Worm (Caenorhabditis elegans) whole organism, young adult: ENCODE results near the gene F54F2.14.

Experiments used
- B0261.1 ChIP-seq: sonication (generic microtip); optimal IDR thresholded peaks from 2 replicates; lab custom pipeline; 2016; ENCODE audit warnings: mild to moderate bottlenecking, missing genetic modification characterization, moderate library complexity, missing compliant biosample characterization
- C06A6.2 ChIP-seq: fragments of 200-800 bp; sonication (Bioruptor generic); conservative IDR thresholded peaks from 2 replicates; pipeline ENCODE4 v1.3.6; 2022; ENCODE audit warnings: missing genetic modification characterization, missing compliant biosample characterization
- D2030.7 ChIP-seq: fragments of 200-800 bp; sonication (Bioruptor generic); IDR thresholded peaks from 2 replicates; pipeline ENCODE4 v1.3.6; 2022; ENCODE audit warnings: missing genetic modification reagents, missing genetic modification characterization, missing compliant biosample characterization
- F23B12.7 ChIP-seq: sonication (generic microtip); optimal IDR thresholded peaks from 2 replicates; lab custom pipeline; 2017; ENCODE audit warnings: missing genetic modification characterization, mild to moderate bottlenecking, missing compliant biosample characterization, antibody characterized with exemption, moderate library complexity; ENCODE audit not compliant: insufficient read depth
- F39B2.1 ChIP-seq: fragments of 200-800 bp; sonication (Bioruptor generic); IDR thresholded peaks from 2 replicates; pipeline ENCODE4 v1.3.6; 2022; ENCODE audit warnings: missing genetic modification reagents, missing genetic modification characterization, missing compliant biosample characterization
- T07F8.4 ChIP-seq: sonication (generic microtip); optimal IDR thresholded peaks from 2 replicates; lab custom pipeline; 2016; ENCODE audit warnings: mild to moderate bottlenecking, missing genetic modification characterization, moderate library complexity, missing compliant biosample characterization
- T26A5.8 ChIP-seq: sonication (generic microtip); optimal IDR thresholded peaks from 2 replicates; lab custom pipeline; 2016; ENCODE audit warnings: missing genetic modification characterization, missing compliant biosample characterization
- Y53G8AR.9 ChIP-seq: fragments of 200-800 bp; sonication (Bioruptor generic); conservative IDR thresholded peaks from 2 replicates; pipeline ENCODE4 v1.3.6; 2022; ENCODE audit warnings: missing genetic modification reagents, missing genetic modification characterization, missing compliant biosample characterization
- Y67H2A.10 ChIP-seq: fragments of 200-800 bp; sonication (Bioruptor generic); conservative IDR thresholded peaks from 2 replicates; pipeline ENCODE4 v1.3.6; 2022; ENCODE audit warnings: missing genetic modification reagents, missing genetic modification characterization, missing compliant biosample characterization
- akir-1 ChIP-seq: fragments of 200-800 bp; sonication (Bioruptor generic); optimal IDR thresholded peaks from 2 replicates; lab custom pipeline; 2018; ENCODE audit warnings: mild to moderate bottlenecking, missing genetic modification characterization, moderate library complexity, missing compliant biosample characterization
- atf-7 ChIP-seq: sonication (generic microtip); optimal IDR thresholded peaks from 2 replicates; lab custom pipeline; 2017; ENCODE audit warnings: mild to moderate bottlenecking, missing genetic modification characterization, missing compliant biosample characterization
- athp-1 ChIP-seq: sonication (generic microtip); optimal IDR thresholded peaks from 2 replicates; lab custom pipeline; 2017; ENCODE audit warnings: mild to moderate bottlenecking, missing genetic modification characterization, missing compliant biosample characterization
- attf-5 ChIP-seq: fragments of 200-800 bp; sonication (Bioruptor generic); optimal IDR thresholded peaks from 2 replicates; lab custom pipeline; 2018; ENCODE audit warnings: mild to moderate bottlenecking, missing genetic modification characterization, missing compliant biosample characterization
- attf-6 ChIP-seq: fragments of 200-800 bp; sonication (Bioruptor generic); IDR thresholded peaks from 2 replicates; pipeline ENCODE4 v1.3.6; 2022; ENCODE audit warnings: missing genetic modification reagents, missing genetic modification characterization, missing compliant biosample characterization
- cebp-1 ChIP-seq, 2 experiments: fragments of 200-800 bp in 1 of 2; sonication (Bioruptor generic) in 1 of 2; sonication (generic microtip) in 1 of 2; IDR thresholded peaks in 1 of 2; optimal IDR thresholded peaks in 1 of 2; 2 replicates each; pipeline versions ENCODE4 v1.3.6 to Lab custom; 2017 to 2022; ENCODE audit warnings: missing compliant biosample characterization in 2 of 2, missing genetic modification characterization in 2 of 2, mild to moderate bottlenecking in 1 of 2, missing genetic modification reagents in 1 of 2, moderate library complexity in 1 of 2
- ceh-27 ChIP-seq: fragments of 200-800 bp; sonication (Bioruptor generic); optimal IDR thresholded peaks from 2 replicates; lab custom pipeline; 2018; ENCODE audit warnings: mild to moderate bottlenecking, missing genetic modification characterization, moderate library complexity, missing compliant biosample characterization
- ceh-58 ChIP-seq: fragments of 200-800 bp; sonication (Bioruptor generic); IDR thresholded peaks from 2 replicates; pipeline ENCODE4 v1.3.6; 2022; ENCODE audit warnings: missing genetic modification characterization, missing compliant biosample characterization
- ceh-79 ChIP-seq: sonication (generic microtip); optimal IDR thresholded peaks from 2 replicates; lab custom pipeline; 2017; ENCODE audit warnings: mild to moderate bottlenecking, missing genetic modification characterization, missing compliant biosample characterization
- chd-7 ChIP-seq: sonication (generic microtip); optimal IDR thresholded peaks from 2 replicates; lab custom pipeline; 2016; ENCODE audit warnings: mild to moderate bottlenecking, missing genetic modification characterization, moderate library complexity, missing compliant biosample characterization
- die-1 ChIP-seq: sonication (generic microtip); optimal IDR thresholded peaks from 2 replicates; lab custom pipeline; 2016; ENCODE audit warnings: missing genotype, mild to moderate bottlenecking, missing genetic modification characterization, missing compliant biosample characterization
- dox-1 ChIP-seq: fragments of 200-800 bp; sonication (Bioruptor generic); IDR thresholded peaks from 2 replicates; pipeline ENCODE4 v1.3.6; 2022; ENCODE audit warnings: missing genetic modification reagents, missing genetic modification characterization, missing compliant biosample characterization
- dpff-1 ChIP-seq: sonication (generic microtip); optimal IDR thresholded peaks from 2 replicates; lab custom pipeline; 2017; ENCODE audit warnings: mild to moderate bottlenecking, missing genetic modification characterization, missing compliant biosample characterization
- efl-1 ChIP-seq: fragments of 150-350 bp; optimal IDR thresholded peaks from 2 replicates; lab custom pipeline; 2014; ENCODE audit warnings: missing biosample characterization, missing genetic modification reagents, missing genetic modification characterization
- egl-18 ChIP-seq: fragments of 200-800 bp; sonication (Bioruptor generic); IDR thresholded peaks from 2 replicates; pipeline ENCODE4 v1.3.6; 2022; ENCODE audit warnings: missing genetic modification reagents, missing genetic modification characterization, missing compliant biosample characterization
- egrh-3 ChIP-seq: fragments of 200-800 bp; sonication (Bioruptor generic); IDR thresholded peaks from 2 replicates; pipeline ENCODE4 v1.3.6; 2022; ENCODE audit warnings: missing genetic modification reagents, missing genetic modification characterization, missing compliant biosample characterization
- gei-17 ChIP-seq: fragments of 200-800 bp; sonication (Bioruptor generic); optimal IDR thresholded peaks from 2 replicates; lab custom pipeline; 2018; ENCODE audit warnings: mild to moderate bottlenecking, missing genetic modification characterization, missing compliant biosample characterization
- hlh-26 ChIP-seq: fragments of 200-800 bp; sonication (Bioruptor generic); conservative IDR thresholded peaks from 2 replicates; pipeline ENCODE4 v1.3.6; 2022; ENCODE audit warnings: missing genetic modification reagents, missing genetic modification characterization, missing compliant biosample characterization
- hsf-1 ChIP-seq: fragments of 200-800 bp; sonication (Bioruptor generic); IDR thresholded peaks from 2 replicates; pipeline ENCODE4 v1.3.6; 2022; ENCODE audit warnings: missing genetic modification reagents, missing genetic modification characterization, missing compliant biosample characterization
- lag-1 ChIP-seq: fragments of 200-800 bp; sonication (Bioruptor generic); IDR thresholded peaks from 2 replicates; pipeline ENCODE4 v1.3.6; 2022; ENCODE audit warnings: missing genetic modification reagents, missing genetic modification characterization, missing compliant biosample characterization
- lin-35 ChIP-seq, 3 experiments: fragments of 150-350 bp in 2 of 3; sonication (generic microtip) in 1 of 3; optimal IDR thresholded peaks; 2 replicates each; lab custom pipeline; 2014 to 2018; ENCODE audit warnings: missing biosample characterization in 3 of 3, missing genetic modification characterization in 3 of 3, missing genetic modification reagents in 3 of 3
- madf-8 ChIP-seq: fragments of 200-800 bp; sonication (Bioruptor generic); conservative IDR thresholded peaks from 2 replicates; pipeline ENCODE4 v1.3.6; 2022; ENCODE audit warnings: missing genetic modification reagents, missing genetic modification characterization, missing compliant biosample characterization
- mel-28 ChIP-seq: sonication (generic microtip); optimal IDR thresholded peaks from 2 replicates; lab custom pipeline; 2016; ENCODE audit warnings: borderline replicate concordance, mild to moderate bottlenecking, missing genetic modification characterization, missing compliant biosample characterization
- nhr-120 ChIP-seq: fragments of 200-800 bp; sonication (Bioruptor generic); IDR thresholded peaks from 2 replicates; pipeline ENCODE4 v1.3.6; 2022; ENCODE audit warnings: missing genetic modification characterization, missing compliant biosample characterization
- rcor-1 ChIP-seq: fragments of 200-800 bp; sonication (Bioruptor generic); IDR thresholded peaks from 2 replicates; pipeline ENCODE4 v1.3.6; 2022; ENCODE audit warnings: missing genetic modification reagents, missing genetic modification characterization, missing compliant biosample characterization
- rpc-1 ChIP-seq, 2 experiments: fragments of 150-350 bp in 1 of 2; sonication (generic microtip) in 1 of 2; optimal IDR thresholded peaks; 2 replicates each; lab custom pipeline; 2014 to 2018; ENCODE audit warnings: missing biosample characterization in 1 of 2, missing genetic modification characterization in 1 of 2, missing genetic modification reagents in 1 of 2, missing genotype in 1 of 2
- sdz-38 ChIP-seq: sonication (generic microtip); optimal IDR thresholded peaks from 2 replicates; lab custom pipeline; 2016; ENCODE audit warnings: missing genotype, missing genetic modification characterization, missing compliant biosample characterization
- snpc-4 ChIP-seq, 5 experiments: fragments of 150-350 bp in 1 of 5; sonication (generic microtip) in 4 of 5; optimal IDR thresholded peaks; 2 replicates each; lab custom pipeline; 2014 to 2018; ENCODE audit warnings: missing genetic modification characterization in 5 of 5, missing biosample characterization in 3 of 5, antibody characterized with exemption in 2 of 5, mild to moderate bottlenecking in 2 of 5, missing compliant biosample characterization in 2 of 5, missing genotype in 2 of 5, moderate library complexity in 2 of 5, missing genetic modification reagents in 1 of 5
- somi-1 ChIP-seq: fragments of 200-800 bp; sonication (Bioruptor generic); optimal IDR thresholded peaks from 2 replicates; lab custom pipeline; 2018; ENCODE audit warnings: mild to moderate bottlenecking, missing genetic modification characterization, missing compliant biosample characterization
- sptf-2 ChIP-seq: fragments of 200-800 bp; sonication (Bioruptor generic); optimal IDR thresholded peaks from 2 replicates; lab custom pipeline; 2018; ENCODE audit warnings: mild to moderate bottlenecking, missing genetic modification characterization, missing compliant biosample characterization
- tlf-1 ChIP-seq: fragments of 200-800 bp; sonication (Bioruptor generic); optimal IDR thresholded peaks from 2 replicates; lab custom pipeline; 2018; ENCODE audit warnings: mild to moderate bottlenecking, missing genetic modification characterization, missing compliant biosample characterization
- zfh-2 ChIP-seq: fragments of 200-800 bp; sonication (Bioruptor generic); conservative IDR thresholded peaks from 2 replicates; pipeline ENCODE4 v1.3.6; 2022; ENCODE audit warnings: missing genetic modification reagents, missing genetic modification characterization, missing compliant biosample characterization
- zim-3 ChIP-seq: sonication (generic microtip); optimal IDR thresholded peaks from 2 replicates; lab custom pipeline; 2017; ENCODE audit warnings: mild to moderate bottlenecking, missing genetic modification characterization, moderate library complexity, missing compliant biosample characterization
- ztf-18 ChIP-seq: sonication (generic microtip); optimal IDR thresholded peaks from 2 replicates; lab custom pipeline; 2016; ENCODE audit warnings: missing genotype, mild to moderate bottlenecking, missing genetic modification characterization, missing compliant biosample characterization
- ztf-26 ChIP-seq: sonication (generic microtip); optimal IDR thresholded peaks from 2 replicates; lab custom pipeline; 2017; ENCODE audit warnings: missing genetic modification characterization, missing compliant biosample characterization

The F54F2.14 gene

ce11 chrIII:8743796-8744404, 47.4 kb upstream of the F54F2.14 start, which contains the start of gene ZK370.6:
TSS of gene ZK370.6 (minus strand) at chrIII:8743846.
- no peak for TF ChIP-seq sdz-38 (tag; lab: Kevin White, UChicago)
- no peak for TF ChIP-seq hlh-26 (GFP tag; lab: Robert Waterston, UW)
- TF ChIP-seq somi-1 (GFP tag; lab: Kevin White, UChicago): no peak
- no peak for TF ChIP-seq madf-8 (GFP tag; lab: Robert Waterston, UW)
- no peak for TF ChIP-seq atf-7 (tag; lab: Kevin White, UChicago)
- TF ChIP-seq dox-1 (GFP tag; lab: Robert Waterston, UW): no peak
- no peak for TF ChIP-seq lin-35 (GFP tag; optimal IDR thresholded peaks at IDR 0.05; lab: Kevin White, UChicago)
- no peak for TF ChIP-seq attf-5 (GFP tag; lab: Kevin White, UChicago)
- no peak for TF ChIP-seq egrh-3 (GFP tag; lab: Robert Waterston, UW)
- TF ChIP-seq gei-17 (GFP tag; lab: Kevin White, UChicago): no peak
- no peak for TF ChIP-seq ztf-18 (tag; lab: Kevin White, UChicago)
- TF ChIP-seq efl-1: no peak
- no peak for TF ChIP-seq cebp-1 (GFP tag; IDR thresholded peaks at IDR 0.05; lab: Robert Waterston, UW)
- no peak for TF ChIP-seq cebp-1 (tag; optimal IDR thresholded peaks at IDR 0.05; lab: Kevin White, UChicago)
- TF ChIP-seq snpc-4 (GFP tag; optimal IDR thresholded peaks at IDR 0.05; lab: Kevin White, UChicago): no peak
- no peak for TF ChIP-seq snpc-4 (tag; optimal IDR thresholded peaks at IDR 0.05; lab: Kevin White, UChicago)
- TF ChIP-seq, all 124 proteins: peak for 0

ce11 chrIII:8744765-8745164, 46.6 kb upstream of the F54F2.14 start:
- no peak for TF ChIP-seq nhr-120 (GFP tag; lab: Robert Waterston, UW)
- no peak for TF ChIP-seq lag-1 (GFP tag; lab: Robert Waterston, UW)
- TF ChIP-seq zfh-2 (GFP tag; lab: Robert Waterston, UW): no peak
- TF ChIP-seq zim-3 (tag; lab: Kevin White, UChicago): no peak
- no peak for TF ChIP-seq die-1 (tag; lab: Kevin White, UChicago)
- TF ChIP-seq rcor-1 (GFP tag; lab: Robert Waterston, UW): no peak
- TF ChIP-seq Y53G8AR.9 (GFP tag; lab: Robert Waterston, UW): no peak
- TF ChIP-seq ceh-58 (GFP tag; lab: Robert Waterston, UW): no peak
- no peak for TF ChIP-seq sptf-2 (GFP tag; lab: Kevin White, UChicago)
- TF ChIP-seq hsf-1 (GFP tag; lab: Robert Waterston, UW): no peak
- no peak for TF ChIP-seq attf-6 (GFP tag; lab: Robert Waterston, UW)
- no peak for TF ChIP-seq ztf-18 (tag; lab: Kevin White, UChicago)
- no peak for TF ChIP-seq egl-18 (GFP tag; lab: Robert Waterston, UW)
- no peak for TF ChIP-seq chd-7 (tag; lab: Kevin White, UChicago)
- TF ChIP-seq madf-8 (GFP tag; lab: Robert Waterston, UW): no peak
- TF ChIP-seq T26A5.8 (tag; lab: Kevin White, UChicago): no peak
- TF ChIP-seq akir-1 (GFP tag; lab: Kevin White, UChicago): no peak
- TF ChIP-seq dpff-1 (tag; lab: Kevin White, UChicago): no peak
- TF ChIP-seq tlf-1 (GFP tag; lab: Kevin White, UChicago): no peak

ce11 chrIII:8745214-8745613, 46.1 kb upstream of the F54F2.14 start:
- TF ChIP-seq cebp-1 (GFP tag; IDR thresholded peaks at IDR 0.05; lab: Robert Waterston, UW) (no peak), cebp-1 (tag; optimal IDR thresholded peaks at IDR 0.05; lab: Kevin White, UChicago) (no peak), mel-28 (tag; lab: Kevin White, UChicago) (no peak), Y67H2A.10 (GFP tag; lab: Robert Waterston, UW) (no peak), C06A6.2 (no peak), F39B2.1 (GFP tag; lab: Robert Waterston, UW) (no peak), T07F8.4 (tag; lab: Kevin White, UChicago) (no peak), ceh-79 (tag; lab: Kevin White, UChicago) (no peak), F23B12.7 (tag; lab: Kevin White, UChicago) (no peak), ztf-26 (tag; lab: Kevin White, UChicago) (no peak), rpc-1 (optimal IDR thresholded peaks at IDR 0.05; lab: Kevin White, UChicago) (no peak), rpc-1 (tag; optimal IDR thresholded peaks at IDR 0.05; lab: Kevin White, UChicago) (no peak), D2030.7 (GFP tag; lab: Robert Waterston, UW) (no peak), athp-1 (tag; lab: Kevin White, UChicago) (no peak), B0261.1 (tag; lab: Kevin White, UChicago) (no peak), ceh-27 (no peak)
